Fruit fly (Drosophila melanogaster) whole organism, adult: Measurements from ENCODE around the gene CG6179.

Experiments used
- CG11617 ChIP-seq: fragments of 200-800 bp; sonication (Bioruptor generic); optimal IDR thresholded peaks from 2 replicates; lab custom pipeline; 2017; ENCODE audit warnings: mild to moderate bottlenecking, missing biosample characterization, missing genetic modification reagents, missing genetic modification characterization
- CG12768 ChIP-seq: fragments of 200-800 bp; sonication (Bioruptor generic); optimal IDR thresholded peaks from 2 replicates; lab custom pipeline; 2017; ENCODE audit warnings: missing biosample characterization, missing genetic modification characterization, mild to moderate bottlenecking, moderate library complexity, missing genetic modification reagents
- CG14711 ChIP-seq: fragments of 200-800 bp; sonication (Bioruptor generic); optimal IDR thresholded peaks from 2 replicates; lab custom pipeline; 2018; ENCODE audit warnings: missing biosample characterization, mild to moderate bottlenecking, missing genetic modification characterization, moderate library complexity
- CG1620 ChIP-seq: fragments of 200-800 bp; sonication (Bioruptor generic); optimal IDR thresholded peaks from 2 replicates; lab custom pipeline; 2016; ENCODE audit warnings: missing biosample characterization, missing genetic modification characterization
- CG33017 ChIP-seq: fragments of 200-800 bp; sonication (Bioruptor generic); optimal IDR thresholded peaks from 2 replicates; lab custom pipeline; 2018; ENCODE audit warnings: missing biosample characterization, mild to moderate bottlenecking, missing genetic modification characterization, moderate library complexity
- CG5204 ChIP-seq: fragments of 200-800 bp; sonication (Bioruptor generic); optimal IDR thresholded peaks from 2 replicates; lab custom pipeline; 2016; ENCODE audit warnings: missing biosample characterization, missing genetic modification characterization
- CG7045 ChIP-seq: fragments of 200-800 bp; sonication (Bioruptor generic); optimal IDR thresholded peaks from 2 replicates; lab custom pipeline; 2017; ENCODE audit warnings: missing biosample characterization, mild to moderate bottlenecking, missing genetic modification characterization
- CG7101 ChIP-seq: fragments of 200-800 bp; sonication (Bioruptor generic); optimal IDR thresholded peaks from 2 replicates; lab custom pipeline; 2018; ENCODE audit warnings: missing biosample characterization, mild to moderate bottlenecking, missing genetic modification characterization, moderate library complexity
- Clk ChIP-seq: fragments of 200-800 bp; sonication (Bioruptor generic); optimal IDR thresholded peaks from 2 replicates; lab custom pipeline; 2017; ENCODE audit warnings: missing biosample characterization, missing genetic modification characterization
- Crg-1 ChIP-seq: fragments of 200-800 bp; sonication (Bioruptor generic); optimal IDR thresholded peaks from 2 replicates; lab custom pipeline; 2016; ENCODE audit warnings: missing biosample characterization, missing genetic modification characterization
- Hr96 ChIP-seq: fragments of 200-800 bp; sonication (Bioruptor generic); optimal IDR thresholded peaks from 2 replicates; lab custom pipeline; 2016; ENCODE audit warnings: missing biosample characterization, missing genetic modification characterization
- Mnt ChIP-seq: fragments of 200-800 bp; sonication (Bioruptor generic); optimal IDR thresholded peaks from 2 replicates; lab custom pipeline; 2016; ENCODE audit warnings: missing biosample characterization, mild to moderate bottlenecking, missing genetic modification characterization
- bab1 ChIP-seq: fragments of 200-800 bp; sonication (Bioruptor generic); optimal IDR thresholded peaks from 3 replicates; lab custom pipeline; 2019; ENCODE audit warnings: missing biosample characterization, mild to moderate bottlenecking, missing genetic modification characterization, moderate library complexity
- cic ChIP-seq: fragments of 200-800 bp; sonication (Bioruptor generic); optimal IDR thresholded peaks from 2 replicates; lab custom pipeline; 2017; ENCODE audit warnings: missing biosample characterization, mild to moderate bottlenecking, missing genetic modification characterization, moderate library complexity
- cnc ChIP-seq, 2 experiments: fragments of >200 bp; optimal IDR thresholded peaks; 2 replicates each; lab custom pipeline; 2017
- kay ChIP-seq: fragments of 200-800 bp; sonication (Bioruptor generic); peaks from one replicate; lab custom pipeline; 2016; ENCODE audit warnings: missing biosample characterization, missing genetic modification characterization, borderline replicate concordance
- ovo ChIP-seq: fragments of 200-800 bp; sonication (Bioruptor generic); optimal IDR thresholded peaks from 2 replicates; lab custom pipeline; 2016; ENCODE audit warnings: missing biosample characterization, missing genetic modification characterization
- pad ChIP-seq: fragments of 200-800 bp; sonication (Bioruptor generic); optimal IDR thresholded peaks from 3 replicates; lab custom pipeline; 2017; ENCODE audit warnings: missing biosample characterization, missing genetic modification characterization, mild to moderate bottlenecking, moderate library complexity, missing genetic modification reagents
- tj ChIP-seq: fragments of 200-800 bp; sonication (Bioruptor generic); optimal IDR thresholded peaks from 3 replicates; lab custom pipeline; 2017; ENCODE audit warnings: missing biosample characterization, mild to moderate bottlenecking, missing genetic modification characterization, moderate library complexity
- toe ChIP-seq: fragments of 200-800 bp; sonication (Bioruptor generic); optimal IDR thresholded peaks from 2 replicates; lab custom pipeline; 2016; ENCODE audit warnings: missing biosample characterization, missing genetic modification characterization

The CG6179 gene

dm6 chrX:18386784-18387183 lies 6.9 kb downstream of the CG6179 start, which contains the start of gene Tsf1:
Tsf1 (plus strand) TSS chrX:18387084.
- TF ChIP-seq CG5204 (GFP tag; lab: Kevin White, UChicago): no peak
- TF ChIP-seq tj: no peak
- no peak for TF ChIP-seq CG12768 (GFP tag; lab: Kevin White, UChicago)
- no peak for TF ChIP-seq CG11617 (GFP tag; lab: Kevin White, UChicago)
- no peak for TF ChIP-seq CG33017 (tag; lab: Kevin White, UChicago)
- TF ChIP-seq pad (GFP tag; lab: Kevin White, UChicago): no peak
- TF ChIP-seq Clk (GFP tag; lab: Kevin White, UChicago): no peak
- no peak for TF ChIP-seq ovo (GFP tag; lab: Kevin White, UChicago)
- TF ChIP-seq cic: no peak
- TF ChIP-seq CG7101 (tag; lab: Kevin White, UChicago): no peak
- TF ChIP-seq toe (GFP tag; lab: Kevin White, UChicago): no peak
- TF ChIP-seq kay (GFP tag; lab: Kevin White, UChicago): no peak
- TF ChIP-seq cnc (optimal IDR thresholded peaks at IDR 0.05; lab: Kevin White, UChicago): no peak
- no peak for TF ChIP-seq CG1620
- TF ChIP-seq bab1 (GFP tag; lab: Kevin White, UChicago): no peak
- TF ChIP-seq Mnt: no peak
- TF ChIP-seq Crg-1: no peak

dm6 chrX:18395157-18395556 lies 15.3 kb downstream of the CG6179 start:
- TF ChIP-seq cnc (optimal IDR thresholded peaks at IDR 0.05; lab: Kevin White, UChicago): no peak
- TF ChIP-seq CG5204 (GFP tag; lab: Kevin White, UChicago): no peak
- TF ChIP-seq CG12768 (GFP tag; lab: Kevin White, UChicago): no peak
- TF ChIP-seq CG7101 (tag; lab: Kevin White, UChicago): no peak
- no peak for TF ChIP-seq Crg-1
- TF ChIP-seq tj: peak; percentile 61
- no peak for TF ChIP-seq CG1620
- TF ChIP-seq CG14711 (tag; lab: Kevin White, UChicago): no peak
- TF ChIP-seq Clk (GFP tag; lab: Kevin White, UChicago): no peak
- TF ChIP-seq CG33017 (tag; lab: Kevin White, UChicago): no peak
- peak; percentile 44 for TF ChIP-seq Mnt
- TF ChIP-seq toe (GFP tag; lab: Kevin White, UChicago): no peak
- no peak for TF ChIP-seq pad (GFP tag; lab: Kevin White, UChicago)
- no peak for TF ChIP-seq Hr96
- no peak for TF ChIP-seq CG11617 (GFP tag; lab: Kevin White, UChicago)
- TF ChIP-seq cic: peak; percentile 73
- no peak for TF ChIP-seq bab1 (GFP tag; lab: Kevin White, UChicago)
- TF ChIP-seq CG7045 (GFP tag; lab: Kevin White, UChicago): no peak
- no peak for TF ChIP-seq kay (GFP tag; lab: Kevin White, UChicago)
- TF ChIP-seq ovo (GFP tag; lab: Kevin White, UChicago): no peak

dm6 chrX:18399965-18400364 lies 20.1 kb downstream of the CG6179 start, which contains the start of gene CG34328:
CG34328 (minus strand) TSS chrX:18400065.
- TF ChIP-seq CG12768 (GFP tag; lab: Kevin White, UChicago): no peak
- no peak for TF ChIP-seq CG1620
- no peak for TF ChIP-seq ovo (GFP tag; lab: Kevin White, UChicago)
- no peak for TF ChIP-seq cnc (optimal IDR thresholded peaks at IDR 0.05; lab: Kevin White, UChicago)
- no peak for TF ChIP-seq CG7101 (tag; lab: Kevin White, UChicago)
- no peak for TF ChIP-seq Crg-1
- TF ChIP-seq CG5204 (GFP tag; lab: Kevin White, UChicago): no peak
- no peak for TF ChIP-seq CG33017 (tag; lab: Kevin White, UChicago)
- no peak for TF ChIP-seq Mnt
- TF ChIP-seq CG7045 (GFP tag; lab: Kevin White, UChicago): no peak
- no peak for TF ChIP-seq kay (GFP tag; lab: Kevin White, UChicago)
- no peak for TF ChIP-seq CG11617 (GFP tag; lab: Kevin White, UChicago)
- no peak for TF ChIP-seq cic
- TF ChIP-seq toe (GFP tag; lab: Kevin White, UChicago): no peak

dm6 chrX:18402564-18402963 lies 22.7 kb downstream of the CG6179 start:
- TF ChIP-seq Hr96 (no peak), CG7101 (tag; lab: Kevin White, UChicago) (no peak), CG5204 (GFP tag; lab: Kevin White, UChicago) (no peak), CG1620 (no peak), ovo (GFP tag; lab: Kevin White, UChicago) (no peak), Clk (GFP tag; lab: Kevin White, UChicago) (no peak), bab1 (GFP tag; lab: Kevin White, UChicago) (no peak), CG12768 (GFP tag; lab: Kevin White, UChicago) (no peak), kay (GFP tag; lab: Kevin White, UChicago) (no peak), CG11617 (GFP tag; lab: Kevin White, UChicago) (no peak), pad (GFP tag; lab: Kevin White, UChicago) (no peak), CG7045 (GFP tag; lab: Kevin White, UChicago) (no peak), Crg-1 (no peak), CG14711 (tag; lab: Kevin White, UChicago) (no peak), toe (GFP tag; lab: Kevin White, UChicago) (no peak), cnc (optimal IDR thresholded peaks at IDR 0.05; lab: Kevin White, UChicago) (no peak), Mnt (no peak), tj (no peak)

- TF ChIP-seq kay (GFP tag; lab: Kevin White, UChicago) (no peak), Mnt (peak; percentile 12), tj (peak; percentile 77), Hr96 (no peak), CG1620 (no peak), CG14711 (tag; lab: Kevin White, UChicago) (no peak)
These were observed 24.3 kb downstream of the CG6179 start for dm6 chrX:18404150-18404631.

- TF ChIP-seq ovo (GFP tag; lab: Kevin White, UChicago): peak; percentile 12
- TF ChIP-seq kay (GFP tag; lab: Kevin White, UChicago): peak; percentile 91
- TF ChIP-seq pad (GFP tag; lab: Kevin White, UChicago): peak; percentile 28
- TF ChIP-seq CG11617 (GFP tag; lab: Kevin White, UChicago): peak; percentile 51
- TF ChIP-seq tj: peak; percentile 46
- TF ChIP-seq CG14711 (tag; lab: Kevin White, UChicago): no peak
- TF ChIP-seq CG7101 (tag; lab: Kevin White, UChicago): peak; percentile 8
- TF ChIP-seq CG33017 (tag; lab: Kevin White, UChicago): no peak
- TF ChIP-seq bab1 (GFP tag; lab: Kevin White, UChicago): peak; percentile 13
- peak; percentile 52 for TF ChIP-seq Hr96
- peak; percentile 54 for TF ChIP-seq CG5204 (GFP tag; lab: Kevin White, UChicago)
- TF ChIP-seq cic: peak; percentile 55
- no peak for TF ChIP-seq Crg-1
These were observed 24.9 kb downstream of the CG6179 start for dm6 chrX:18404632-18405238.
